Fruit fly (Drosophila melanogaster) whole organism, embryonic: ENCODE results near the gene CG43799.

Source experiments
- CG3281 ChIP-seq: fragments of 200-800 bp; sonication (Bioruptor generic); optimal IDR thresholded peaks from 3 replicates; lab custom pipeline; 2017; ENCODE audit warnings: missing biosample characterization, mild to moderate bottlenecking, missing genetic modification characterization
- CG8924 ChIP-seq: fragments of 200-800 bp; optimal IDR thresholded peaks from 3 replicates; lab custom pipeline; 2019; ENCODE audit warnings: missing biosample characterization, mild to moderate bottlenecking, missing genetic modification characterization, moderate library complexity
- CG9797 ChIP-seq: fragments of 200-800 bp; sonication (Bioruptor generic); optimal IDR thresholded peaks from 3 replicates; lab custom pipeline; 2018; ENCODE audit warnings: missing biosample characterization, mild to moderate bottlenecking, missing genetic modification characterization
- NK7.1 ChIP-seq: fragments of 200-800 bp; sonication (Bioruptor generic); optimal IDR thresholded peaks from 3 replicates; lab custom pipeline; 2016; ENCODE audit warnings: missing biosample characterization, missing genetic modification characterization
- ci ChIP-seq: fragments of 200-800 bp; sonication (Bioruptor generic); IDR thresholded peaks from 3 replicates; pipeline ENCODE4 v1.3.6; 2022; ENCODE audit warnings: missing biosample characterization, missing genetic modification characterization
- lov ChIP-seq, 2 experiments: fragments of 200-800 bp in 1 of 2; fragments of >200 bp in 1 of 2; sonication (Bioruptor generic) in 1 of 2; IDR thresholded peaks in 1 of 2; optimal IDR thresholded peaks in 1 of 2; 2 replicates in 1 of 2; 3 replicates in 1 of 2; pipeline versions ENCODE4 v1.3.6 to Lab custom; 2017 to 2022; ENCODE audit warnings: missing biosample characterization in 1 of 2, missing genetic modification characterization in 1 of 2
- row ChIP-seq: fragments of 200-800 bp; sonication (Bioruptor generic); IDR thresholded peaks from 3 replicates; pipeline ENCODE4 v1.3.6; 2022; ENCODE audit warnings: missing biosample characterization, missing genetic modification characterization
- slp2 ChIP-seq: fragments of 200-800 bp; sonication (Bioruptor generic); optimal IDR thresholded peaks from 2 replicates; lab custom pipeline; 2016; ENCODE audit warnings: missing biosample characterization, missing genetic modification characterization
- tna ChIP-seq: fragments of 200-800 bp; sonication (Bioruptor generic); IDR thresholded peaks from 2 replicates; pipeline ENCODE4 v1.3.6; 2022; ENCODE audit warnings: missing biosample characterization, missing genetic modification characterization; ENCODE audit not compliant: partially characterized antibody

DNA sequence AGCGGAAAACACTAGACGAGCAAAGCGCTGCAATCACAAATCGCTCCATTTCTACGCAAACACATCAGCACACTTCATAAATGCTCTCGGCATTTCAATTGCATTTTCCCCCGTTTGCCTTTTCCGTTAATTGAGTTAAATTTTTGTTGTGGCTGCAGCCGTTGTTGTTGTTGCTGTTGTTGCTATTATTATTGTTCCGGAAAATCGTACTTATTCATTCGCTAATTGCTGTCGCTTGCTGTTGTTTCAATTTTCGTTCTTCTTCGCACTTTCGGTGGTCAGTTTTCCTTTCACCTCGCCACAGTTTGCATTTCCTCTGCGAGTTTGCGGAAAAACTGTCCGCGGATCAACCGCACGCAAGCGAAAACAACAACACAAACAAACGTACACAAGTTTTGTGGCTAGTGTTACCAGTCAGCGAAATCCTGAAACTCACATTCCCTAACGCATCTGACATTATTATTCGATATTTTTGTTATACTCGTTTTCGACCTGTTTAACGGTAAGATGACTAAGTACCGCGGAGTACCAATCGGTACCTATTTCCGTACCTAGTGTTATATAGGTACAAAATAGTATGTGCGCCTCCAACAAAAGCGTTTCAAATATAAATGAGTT is 7.8 kb upstream of the CG43799 start, which contains the start of gene CG13784:
- no peak for TF ChIP-seq lov (optimal IDR thresholded peaks at IDR 0.05; lab: Kevin White, UChicago)
- TF ChIP-seq lov (GFP tag; IDR thresholded peaks at IDR 0.05; lab: Robert Waterston, UW): 0 out of 3 replicates have a peak, but pooled peaks have one; percentile 9
- peak; percentile 58; the same call in 1 of the 2 replicates for TF ChIP-seq tna (GFP tag; lab: Robert Waterston, UW)
- peak; percentile 92 for TF ChIP-seq CG9797 (GFP tag; lab: Kevin White, UChicago)
- TF ChIP-seq CG8924 (tag; lab: Kevin White, UChicago): peak; percentile 68
- TF ChIP-seq slp2 (GFP tag; lab: Kevin White, UChicago): no peak
- TF ChIP-seq CG3281 (GFP tag; lab: Kevin White, UChicago): peak; percentile 41
- peak; percentile 91 for TF ChIP-seq row (GFP tag; lab: Robert Waterston, UW)
- no peak for TF ChIP-seq NK7.1 (GFP tag; lab: Kevin White, UChicago)
- TF ChIP-seq ci (GFP tag; lab: Robert Waterston, UW): peak; percentile 52; the same call in 1 of the 3 replicates
